Worm (Caenorhabditis elegans): ENCODE data around the gene Y25C1A.2.
A peak's percentile ranks its signal among the peaks of the same experiment; 100 is the strongest.

The Y25C1A.2 gene

DNA sequence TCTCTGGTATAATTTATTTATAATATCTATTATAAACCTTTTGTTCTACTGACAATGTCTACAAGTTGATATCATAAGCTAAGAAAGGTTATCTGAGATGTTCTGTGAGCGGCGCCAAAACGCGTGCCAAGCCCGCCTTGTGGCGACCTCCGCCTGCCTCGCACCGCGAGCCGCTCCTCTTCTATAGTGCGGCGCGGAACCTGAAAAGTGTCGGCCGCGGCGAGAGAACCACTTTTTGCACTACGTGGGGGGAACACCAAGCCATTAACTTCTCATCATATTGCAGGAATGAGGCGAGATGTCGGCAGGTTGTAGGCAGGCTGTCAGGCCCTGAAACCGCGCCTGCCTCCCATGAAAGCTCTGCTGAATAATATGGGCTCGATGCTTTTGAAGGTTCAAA is 876 bp downstream of the Y25C1A.2 start:
- TF ChIP-seq ahr-1 (tag; optimal IDR thresholded peaks at IDR 0.05) (no peak), C08G9.2 (tag; optimal IDR thresholded peaks at IDR 0.05) (no peak), sox-2 (GFP tag; IDR thresholded peaks at IDR 0.05) (no peak), pqm-1 (tag; optimal IDR thresholded peaks at IDR 0.05) (no peak), hlh-30 (tag; optimal IDR thresholded peaks at IDR 0.05; ENCODE audit: insufficient read depth) (no peak), pag-3 (tag; optimal IDR thresholded peaks at IDR 0.05; ENCODE audit: borderline replicate concordance) (no peak), ceh-2 (tag; optimal IDR thresholded peaks at IDR 0.05) (no peak), ztf-16 (tag; optimal IDR thresholded peaks at IDR 0.05) (no peak), npax-4 (tag; optimal IDR thresholded peaks at IDR 0.05) (no peak)

DNA sequence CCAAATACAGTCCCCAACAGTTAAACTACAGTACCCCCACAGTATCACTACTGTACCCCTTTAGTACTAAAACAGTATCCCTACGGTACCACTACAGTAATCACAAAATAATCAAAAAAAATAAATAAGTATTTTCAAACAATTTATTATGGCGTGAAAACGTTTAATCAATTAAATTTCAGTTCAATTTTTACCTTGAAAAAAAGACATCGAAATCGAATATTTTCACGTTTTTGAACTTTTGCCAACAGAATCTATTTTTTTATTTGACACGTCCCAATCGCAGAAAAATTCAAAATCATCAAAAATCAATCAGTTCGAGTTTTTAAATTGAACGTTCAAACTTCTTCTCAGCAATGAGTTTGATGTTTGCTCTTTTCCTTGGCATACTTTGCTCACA is 1.5 kb downstream of the Y25C1A.2 start, which contains the start of gene clec-123:
clec-123 (plus strand) TSS at position 301 of the 400 bp plus-strand sequence.
- TF ChIP-seq lim-6 (tag; optimal IDR thresholded peaks at IDR 0.05): no peak
- no peak for TF ChIP-seq hlh-13 (GFP tag; optimal IDR thresholded peaks at IDR 0.05)
- TF ChIP-seq ceh-30 (tag; optimal IDR thresholded peaks at IDR 0.05): no peak
- no peak for TF ChIP-seq ztf-16 (tag; optimal IDR thresholded peaks at IDR 0.05)
- no peak for TF ChIP-seq tbx-7 (tag; optimal IDR thresholded peaks at IDR 0.05)
- no peak for TF ChIP-seq rnt-1 (tag; optimal IDR thresholded peaks at IDR 0.05)
- no peak for TF ChIP-seq ceh-19 (GFP tag; optimal IDR thresholded peaks at IDR 0.05)
- TF ChIP-seq eyg-1 (tag; optimal IDR thresholded peaks at IDR 0.05): no peak
- TF ChIP-seq pat-9 (tag; optimal IDR thresholded peaks at IDR 0.05): no peak
- no peak for TF ChIP-seq K02D7.2 (tag; optimal IDR thresholded peaks at IDR 0.05)
- no peak for TF ChIP-seq ama-1 (optimal IDR thresholded peaks at IDR 0.05)
- no peak for TF ChIP-seq ceh-48 (tag; optimal IDR thresholded peaks at IDR 0.05)
- TF ChIP-seq pha-2 (tag; optimal IDR thresholded peaks at IDR 0.05): no peak
- TF ChIP-seq syd-9 (tag; optimal IDR thresholded peaks at IDR 0.05): no peak
- TF ChIP-seq ref-2 (tag; optimal IDR thresholded peaks at IDR 0.05): no peak
- no peak for TF ChIP-seq fkh-10 (GFP tag; optimal IDR thresholded peaks at IDR 0.05)
- TF ChIP-seq F13H6.1 (tag; optimal IDR thresholded peaks at IDR 0.05): no peak
- TF ChIP-seq npax-4 (tag; optimal IDR thresholded peaks at IDR 0.05): no peak
- no peak for TF ChIP-seq Y22D7AL.16 (tag; optimal IDR thresholded peaks at IDR 0.05)
- TF ChIP-seq ceh-14 (tag; optimal IDR thresholded peaks at IDR 0.05): no peak

DNA sequence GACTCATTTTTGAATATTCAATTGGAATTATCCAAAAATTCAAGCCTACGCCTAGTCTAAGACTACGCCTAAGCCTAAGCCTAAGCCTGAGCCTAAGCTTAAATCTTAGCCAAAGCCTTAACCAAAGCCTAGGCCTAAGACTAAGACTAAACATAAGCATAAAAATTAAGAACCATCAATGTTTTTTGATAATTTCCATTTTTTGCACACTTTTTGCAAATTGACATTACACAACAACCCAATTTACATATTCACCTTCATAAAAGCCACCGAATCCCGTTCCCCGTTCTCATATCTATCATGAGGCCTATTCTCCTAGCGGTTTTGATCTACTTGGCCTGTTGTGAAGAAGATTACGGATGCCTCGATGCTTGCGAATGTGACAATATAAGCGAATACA is 5.1 kb downstream of the Y25C1A.2 start, which contains the start of gene T10D4.7:
T10D4.7 (plus strand) TSS at position 301 of the 400 bp plus-strand sequence.
- TF ChIP-seq hlh-6 (tag; optimal IDR thresholded peaks at IDR 0.05): no peak
- TF ChIP-seq hlh-13 (GFP tag; optimal IDR thresholded peaks at IDR 0.05): no peak
- TF ChIP-seq ceh-9 (tag; optimal IDR thresholded peaks at IDR 0.05): no peak
- no peak for TF ChIP-seq che-1 (tag; optimal IDR thresholded peaks at IDR 0.05)
- TF ChIP-seq ceh-19 (GFP tag; optimal IDR thresholded peaks at IDR 0.05): no peak
- no peak for TF ChIP-seq nhr-11 (tag; optimal IDR thresholded peaks at IDR 0.05)
- no peak for TF ChIP-seq ceh-6 (GFP tag; optimal IDR thresholded peaks at IDR 0.05)
- TF ChIP-seq ceh-48 (tag; optimal IDR thresholded peaks at IDR 0.05): no peak
- no peak for TF ChIP-seq sox-4 (tag; optimal IDR thresholded peaks at IDR 0.05)
- TF ChIP-seq odd-2 (tag; optimal IDR thresholded peaks at IDR 0.05): no peak
- no peak for TF ChIP-seq Y22D7AL.16 (tag; optimal IDR thresholded peaks at IDR 0.05)
- no peak for TF ChIP-seq C08G9.2 (tag; optimal IDR thresholded peaks at IDR 0.05)
- no peak for TF ChIP-seq K02D7.2 (tag; optimal IDR thresholded peaks at IDR 0.05)
- TF ChIP-seq ama-1 (optimal IDR thresholded peaks at IDR 0.05): no peak
- TF ChIP-seq pha-4 (tag; optimal IDR thresholded peaks at IDR 0.05): no peak
- no peak for TF ChIP-seq ceh-34 (tag; optimal IDR thresholded peaks at IDR 0.05)
- TF ChIP-seq fkh-10 (GFP tag; optimal IDR thresholded peaks at IDR 0.05): no peak

DNA sequence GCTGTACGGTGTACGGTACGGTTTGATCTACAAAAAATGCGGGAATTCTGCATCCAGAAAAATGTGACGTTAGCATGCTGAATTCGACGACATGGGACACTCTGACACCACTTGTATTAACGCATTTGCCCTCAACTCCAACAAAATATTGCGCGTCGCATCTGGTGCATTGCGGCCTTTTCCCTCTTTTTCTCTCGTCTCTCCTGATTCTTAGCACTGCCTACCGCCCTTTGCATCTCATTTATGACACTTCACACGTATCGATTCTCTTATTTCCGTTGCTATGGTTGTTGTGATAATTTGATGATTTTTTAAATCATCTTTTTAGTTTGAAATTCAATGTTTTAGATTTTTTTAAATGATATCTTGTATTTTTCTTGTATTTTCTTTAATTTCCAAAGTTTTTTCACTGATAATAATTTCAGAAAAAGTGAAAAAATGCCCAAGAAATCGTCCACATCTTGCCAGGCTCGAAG is 6.5 kb downstream of the Y25C1A.2 start, which contains the start of gene T10D4.6:
T10D4.6 (plus strand) TSS at position 426 of the 476 bp plus-strand sequence.
- TF ChIP-seq ceh-48 (tag; optimal IDR thresholded peaks at IDR 0.05): peak; percentile 71
- peak; percentile 42 for TF ChIP-seq nfya-1 (tag; optimal IDR thresholded peaks at IDR 0.05)
- TF ChIP-seq sox-4 (tag; optimal IDR thresholded peaks at IDR 0.05): no peak
- no peak for TF ChIP-seq pha-4 (tag; optimal IDR thresholded peaks at IDR 0.05)
- no peak for TF ChIP-seq zip-5 (tag; optimal IDR thresholded peaks at IDR 0.05)
- TF ChIP-seq ceh-31 (tag; optimal IDR thresholded peaks at IDR 0.05): peak; percentile 27
- no peak for TF ChIP-seq lin-11 (tag; optimal IDR thresholded peaks at IDR 0.05)
- no peak for TF ChIP-seq T23F11.4 (GFP tag; optimal IDR thresholded peaks at IDR 0.05)
- peak; percentile 34 for TF ChIP-seq unc-42 (tag; optimal IDR thresholded peaks at IDR 0.05)
- TF ChIP-seq ceh-2 (tag; optimal IDR thresholded peaks at IDR 0.05): peak; percentile 0
- TF ChIP-seq nhr-11 (tag; optimal IDR thresholded peaks at IDR 0.05): no peak
- TF ChIP-seq ceh-24 (tag; optimal IDR thresholded peaks at IDR 0.05): no peak
- TF ChIP-seq K02D7.2 (tag; optimal IDR thresholded peaks at IDR 0.05): no peak
- no peak for TF ChIP-seq fkh-10 (GFP tag; optimal IDR thresholded peaks at IDR 0.05)
- no peak for TF ChIP-seq F13H6.1 (tag; optimal IDR thresholded peaks at IDR 0.05)
- TF ChIP-seq ceh-34 (tag; optimal IDR thresholded peaks at IDR 0.05): peak; percentile 40
- TF ChIP-seq tbx-2 (tag; optimal IDR thresholded peaks at IDR 0.05): peak; percentile 70
